Fruit fly (Drosophila melanogaster): Measurements from ENCODE around the gene rtp.

rtp gene

dm6 chr3R:5207277-5208114 lies 29.6 kb downstream of the rtp start (continued):
- TF ChIP-seq stc (GFP tag; IDR thresholded peaks at IDR 0.05), result 0 out of 2 replicates have a peak, but pooled peaks have one; percentile 22
- TF ChIP-seq fd102C (GFP tag; optimal IDR thresholded peaks at IDR 0.05), result no peak
- TF ChIP-seq pros (GFP tag; optimal IDR thresholded peaks at IDR 0.05), result peak; percentile 30
- TF ChIP-seq CG2199 (GFP tag; IDR thresholded peaks at IDR 0.05), result 0 out of 3 replicates have a peak, but pooled peaks have one; percentile 47
- no peak for TF ChIP-seq CG12104 (GFP tag; optimal IDR thresholded peaks at IDR 0.05)
- no peak for TF ChIP-seq MTF-1 (GFP tag; optimal IDR thresholded peaks at IDR 0.05; ENCODE audit: borderline replicate concordance)
- TF ChIP-seq CG12391 (tag; optimal IDR thresholded peaks at IDR 0.05), result no peak
- TF ChIP-seq CG6854 (GFP tag; optimal IDR thresholded peaks at IDR 0.05), result no peak
- TF ChIP-seq Med (GFP tag), result peak; percentile 69
- no peak for TF ChIP-seq crol (GFP tag; IDR thresholded peaks at IDR 0.05)

dm6 chr3R:5205319-5206033 lies 31.6 kb downstream of the rtp start:
- peak; percentile 66 for TF ChIP-seq Ets65A (GFP tag)
- TF ChIP-seq kah (GFP tag; optimal IDR thresholded peaks at IDR 0.05), result no peak

dm6 chr3R:5203796-5204195 lies 33.3 kb downstream of the rtp start:
- TF ChIP-seq Abd-B (GFP tag; optimal IDR thresholded peaks at IDR 0.05) (no peak), slp2 (GFP tag; optimal IDR thresholded peaks at IDR 0.05) (no peak), lab (GFP tag; optimal IDR thresholded peaks at IDR 0.05) (peak; percentile 8), dmrt99B (tag; optimal IDR thresholded peaks at IDR 0.05) (no peak), bowl (GFP tag; IDR thresholded peaks at IDR 0.05) (no peak), HHEX (GFP tag; optimal IDR thresholded peaks at IDR 0.05) (no peak), CG4360 (GFP tag; IDR thresholded peaks at IDR 0.05) (no peak), CG15269 (tag; optimal IDR thresholded peaks at IDR 0.05) (no peak), PHDP (tag; optimal IDR thresholded peaks at IDR 0.05) (no peak), mam (GFP tag; optimal IDR thresholded peaks at IDR 0.05) (no peak), stwl (tag; optimal IDR thresholded peaks at IDR 0.05) (no peak), NFAT (GFP tag; IDR thresholded peaks at IDR 0.05) (no peak), CG10543 (GFP tag; optimal IDR thresholded peaks at IDR 0.05) (no peak), croc (GFP tag; conservative IDR thresholded peaks at IDR 0.05) (no peak), insv (GFP tag; optimal IDR thresholded peaks at IDR 0.05) (peak in 1 of 2 experiments; percentile 6), Kr (GFP tag; optimal IDR thresholded peaks at IDR 0.05) (no peak), CG13123 (GFP tag; optimal IDR thresholded peaks at IDR 0.05) (no peak), amos (GFP tag; IDR thresholded peaks at IDR 0.05; ENCODE audit: partially characterized antibody) (no peak), trem (tag; optimal IDR thresholded peaks at IDR 0.05) (no peak), sna (GFP tag; IDR thresholded peaks at IDR 0.05; ENCODE audit: partially characterized antibody) (no peak), Lpt (GFP tag; optimal IDR thresholded peaks at IDR 0.05) (no peak), CoRest (tag; optimal IDR thresholded peaks at IDR 0.05) (no peak), Xrp1 (GFP tag; IDR thresholded peaks at IDR 0.05) (0 out of 2 replicates have a peak, but pooled peaks have one; percentile 20), Bdp1 (GFP tag; optimal IDR thresholded peaks at IDR 0.05) (no peak), kni (GFP tag; optimal IDR thresholded peaks at IDR 0.05) (peak; percentile 17), gsb-n (tag; optimal IDR thresholded peaks at IDR 0.05) (no peak), Med (GFP tag) (no peak), corto (GFP tag; optimal IDR thresholded peaks at IDR 0.05) (no peak), CG15601 (tag; optimal IDR thresholded peaks at IDR 0.05) (peak; percentile 5), Awh (GFP tag; IDR thresholded peaks at IDR 0.05) (0 out of 2 replicates have a peak, but pooled peaks have one; percentile 20), HmgD (GFP tag; optimal IDR thresholded peaks at IDR 0.05) (no peak), CG31388 (GFP tag; optimal IDR thresholded peaks at IDR 0.05) (no peak), CG2889 (GFP tag; IDR thresholded peaks at IDR 0.05) (no peak), CG7963 (GFP tag; IDR thresholded peaks at IDR 0.05; ENCODE audit: partially characterized antibody) (no peak)
